Fruit fly (Drosophila melanogaster): ENCODE data around the gene ND-15.

ND-15 gene

DNA sequence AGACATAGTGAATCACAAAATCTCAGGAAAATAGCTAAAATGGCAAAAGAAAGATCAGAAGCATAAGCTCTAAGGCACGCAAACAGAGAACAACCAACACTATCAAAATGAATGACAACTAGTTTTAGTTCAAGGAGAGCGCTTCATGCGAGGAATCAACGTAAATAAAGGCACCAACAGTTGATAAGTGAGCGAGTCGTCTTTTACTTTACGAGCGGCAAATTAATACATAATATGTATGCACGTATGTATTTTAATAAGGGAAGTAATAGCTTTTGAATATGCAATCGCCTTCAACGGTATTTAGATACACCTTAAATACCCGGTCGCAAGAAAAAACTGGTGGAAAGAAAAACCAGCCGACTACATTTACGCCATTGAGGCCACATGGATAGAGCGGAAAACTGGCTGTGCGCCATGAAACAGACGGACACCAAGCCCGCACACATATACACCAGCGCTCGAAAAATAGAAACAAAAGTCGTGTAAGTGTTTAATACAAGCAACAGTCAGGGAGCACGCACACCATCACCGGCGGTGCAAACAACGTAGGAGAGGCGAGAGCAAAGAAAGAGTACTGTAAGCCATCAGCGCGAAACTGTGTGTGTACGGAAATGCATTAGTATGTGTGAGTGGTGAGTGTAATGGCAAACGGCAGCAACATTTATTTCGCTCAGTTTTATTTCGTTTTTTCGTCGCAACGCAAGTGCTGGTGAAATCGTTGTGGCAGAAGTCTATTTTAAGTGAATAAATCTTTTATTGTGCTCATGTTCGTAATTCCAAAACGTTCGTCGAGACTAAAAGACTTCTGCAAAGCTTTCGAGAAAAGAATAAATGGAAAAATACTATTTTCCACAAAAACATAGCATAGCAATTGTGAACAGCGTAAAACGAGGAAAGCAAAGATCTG, 47.9 kb upstream of the ND-15 start, which contains the start of gene dbr (continued):
- TF ChIP-seq Abd-B (GFP tag; optimal IDR thresholded peaks at IDR 0.05) (no peak), CG17328 (GFP tag; IDR thresholded peaks at IDR 0.05) (no peak), hkb (optimal IDR thresholded peaks at IDR 0.05) (no peak), hkb (GFP tag; IDR thresholded peaks at IDR 0.05) (no peak), CrebB (tag; optimal IDR thresholded peaks at IDR 0.05) (peak; percentile 36), Trl (optimal IDR thresholded peaks at IDR 0.05) (peak; percentile 85 to 97), Trl (GFP tag; optimal IDR thresholded peaks at IDR 0.05) (peak; percentile 27), CG12769 (tag; optimal IDR thresholded peaks at IDR 0.05) (peak; percentile 54), Dek (tag; optimal IDR thresholded peaks at IDR 0.05) (no peak), MBD-R2 (GFP tag; IDR thresholded peaks at IDR 0.05) (no peak), sd (tag; optimal IDR thresholded peaks at IDR 0.05) (peak; percentile 25), Asciz (GFP tag; optimal IDR thresholded peaks at IDR 0.05) (no peak), pfk (GFP tag; optimal IDR thresholded peaks at IDR 0.05) (no peak), CG6654 (GFP tag; optimal IDR thresholded peaks at IDR 0.05) (no peak), Gug (GFP tag; IDR thresholded peaks at IDR 0.05) (no peak), run (tag; optimal IDR thresholded peaks at IDR 0.05) (no peak), fd3F (GFP tag; optimal IDR thresholded peaks at IDR 0.05) (no peak), Sox102F (GFP tag; optimal IDR thresholded peaks at IDR 0.05) (no peak), CG30403 (GFP tag; optimal IDR thresholded peaks at IDR 0.05) (no peak), chm (GFP tag; IDR thresholded peaks at IDR 0.05) (no peak), ems (GFP tag; optimal IDR thresholded peaks at IDR 0.05) (no peak), rib (GFP tag; IDR thresholded peaks at IDR 0.05) (peak; percentile 78), fd96Cb (tag; optimal IDR thresholded peaks at IDR 0.05) (no peak), CG18619 (GFP tag; optimal IDR thresholded peaks at IDR 0.05) (no peak), bcd (GFP tag; optimal IDR thresholded peaks at IDR 0.05) (no peak), Ada2b (GFP tag; IDR thresholded peaks at IDR 0.05) (no peak), ken (GFP tag; IDR thresholded peaks at IDR 0.05) (no peak), ato (GFP tag; IDR thresholded peaks at IDR 0.05; ENCODE audit: partially characterized antibody) (no peak), CG10543 (GFP tag; optimal IDR thresholded peaks at IDR 0.05) (peak; percentile 86), CG10147 (GFP tag; optimal IDR thresholded peaks at IDR 0.05) (no peak), tup (GFP tag; optimal IDR thresholded peaks at IDR 0.05) (no peak), usp (GFP tag; optimal IDR thresholded peaks at IDR 0.05) (no peak), CG12155 (GFP tag; optimal IDR thresholded peaks at IDR 0.05) (no peak), ase (GFP tag; IDR thresholded peaks at IDR 0.05) (no peak), CG13624 (GFP tag; optimal IDR thresholded peaks at IDR 0.05) (peak; percentile 80), CG2129 (GFP tag; IDR thresholded peaks at IDR 0.05; ENCODE audit: partially characterized antibody) (no peak), sr (GFP tag; IDR thresholded peaks at IDR 0.05) (no peak), cad (GFP tag; optimal IDR thresholded peaks at IDR 0.05) (no peak), CG31388 (GFP tag; optimal IDR thresholded peaks at IDR 0.05) (no peak), ro (GFP tag; IDR thresholded peaks at IDR 0.05) (no peak), Eip74EF (GFP tag; optimal IDR thresholded peaks at IDR 0.05) (no peak), CG2120 (GFP tag; optimal IDR thresholded peaks at IDR 0.05) (no peak), Xrp1 (GFP tag; IDR thresholded peaks at IDR 0.05) (0 out of 2 replicates have a peak, but pooled peaks have one; percentile 12), Meics (GFP tag; optimal IDR thresholded peaks at IDR 0.05) (peak; percentile 7), Blimp-1 (GFP tag; optimal IDR thresholded peaks at IDR 0.05) (no peak), dati (GFP tag; IDR thresholded peaks at IDR 0.05) (no peak), GATAe (GFP tag; conservative IDR thresholded peaks at IDR 0.05) (no peak), CG11696 (GFP tag; IDR thresholded peaks at IDR 0.05) (no peak), D19B (GFP tag; optimal IDR thresholded peaks at IDR 0.05) (no peak), CG17829 (tag; optimal IDR thresholded peaks at IDR 0.05) (peak; percentile 37)
